Worm (Caenorhabditis elegans) whole organism, young adult: ENCODE data around the gene gpx-6.

Experiments
- F33H1.4 ChIP-seq: fragments of 200-800 bp; sonication (Bioruptor generic); IDR thresholded peaks from 2 replicates; pipeline ENCODE4 v1.3.6; 2022; ENCODE audit warnings: missing genetic modification reagents, missing genetic modification characterization, missing compliant biosample characterization
- F55B11.4 ChIP-seq: sonication (generic microtip); optimal IDR thresholded peaks from 2 replicates; lab custom pipeline; 2016; ENCODE audit warnings: missing compliant biosample characterization, missing genetic modification characterization, borderline replicate concordance; ENCODE audit not compliant: insufficient read depth
- K11D2.4 ChIP-seq: fragments of 200-800 bp; sonication (Bioruptor generic); IDR thresholded peaks from 2 replicates; pipeline ENCODE4 v1.3.6; 2022; ENCODE audit warnings: missing genetic modification reagents, missing genetic modification characterization, missing compliant biosample characterization
- lin-40 ChIP-seq: sonication (generic microtip); optimal IDR thresholded peaks from 2 replicates; lab custom pipeline; 2016; ENCODE audit warnings: missing genetic modification characterization, mild to moderate bottlenecking, missing compliant biosample characterization, missing genotype, missing genetic modification reagents
- unc-62 ChIP-seq: fragments of 150-350 bp; optimal IDR thresholded peaks from 2 replicates; lab custom pipeline; 2014; ENCODE audit warnings: missing biosample characterization, missing genetic modification reagents, missing genetic modification characterization
- xnd-1 ChIP-seq: sonication (generic microtip); optimal IDR thresholded peaks from 2 replicates; lab custom pipeline; 2016; ENCODE audit warnings: missing genotype, missing genetic modification reagents, missing genetic modification characterization, missing compliant biosample characterization

DNA sequence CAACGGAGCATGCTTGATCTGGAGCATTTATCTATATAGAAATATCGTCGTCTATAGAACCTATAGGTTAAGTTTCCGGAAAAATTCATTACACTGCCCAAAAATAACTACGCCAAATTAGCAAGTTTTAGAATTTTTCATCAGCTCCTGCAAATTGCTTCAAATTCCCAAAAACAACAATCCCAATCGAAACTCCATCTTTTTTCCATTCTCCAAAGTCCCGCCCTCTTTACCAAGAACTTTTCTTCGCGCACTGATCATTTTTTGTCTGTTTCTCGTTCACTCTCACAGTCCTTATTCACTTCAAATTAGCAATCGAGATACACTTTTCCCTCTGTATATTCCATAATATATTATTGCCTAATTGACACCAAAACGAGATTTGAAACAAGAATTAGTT lies 15.7 kb upstream of the gpx-6 start, which contains the start of gene svh-1:
- TF ChIP-seq F33H1.4 (GFP tag; lab: Robert Waterston, UW) = no peak
- no peak for TF ChIP-seq xnd-1
- TF ChIP-seq F55B11.4 (tag; lab: Kevin White, UChicago) = no peak
- no peak for TF ChIP-seq lin-40 (tag; lab: Kevin White, UChicago)
- no peak for TF ChIP-seq unc-62
- no peak for TF ChIP-seq K11D2.4 (GFP tag; lab: Robert Waterston, UW)
